Worm (Caenorhabditis elegans) whole organism, L3 larva: ENCODE data around the gene E02C12.10.

Experiments used
- aly-2 ChIP-seq: fragments of 150-350 bp; optimal IDR thresholded peaks from 2 replicates; lab custom pipeline; 2014; ENCODE audit warnings: missing biosample characterization, missing genetic modification characterization
- egl-27 ChIP-seq: sonication (generic microtip); optimal IDR thresholded peaks from 4 replicates; lab custom pipeline; 2017; ENCODE audit warnings: missing biosample characterization, missing genetic modification reagents, missing genetic modification characterization
- hmg-11 ChIP-seq: sonication (generic microtip); optimal IDR thresholded peaks from 2 replicates; lab custom pipeline; 2016; ENCODE audit warnings: missing genetic modification characterization, missing compliant biosample characterization
- lsy-12 ChIP-seq: sonication (generic microtip); optimal IDR thresholded peaks from 2 replicates; lab custom pipeline; 2016; ENCODE audit warnings: mild to moderate bottlenecking, missing genetic modification characterization, missing compliant biosample characterization
- mdl-1 ChIP-seq: fragments of 150-350 bp; optimal IDR thresholded peaks from 2 replicates; lab custom pipeline; 2014; ENCODE audit warnings: missing biosample characterization, missing genetic modification characterization
- nfya-1 ChIP-seq: sonication (generic microtip); optimal IDR thresholded peaks from 2 replicates; lab custom pipeline; 2017; ENCODE audit warnings: missing genetic modification characterization, mild to moderate bottlenecking, missing compliant biosample characterization, antibody characterized with exemption, moderate library complexity; ENCODE audit not compliant: insufficient read depth
- nhr-76 ChIP-seq: fragments of 150-350 bp; sonication (generic microtip); optimal IDR thresholded peaks from 5 replicates; lab custom pipeline; 2014; ENCODE audit warnings: missing biosample characterization, missing genetic modification characterization
- pha-4 ChIP-seq: fragments of 150-350 bp; optimal IDR thresholded peaks from 2 replicates; lab custom pipeline; 2014; ENCODE audit warnings: missing biosample characterization, missing genetic modification reagents, missing genetic modification characterization
- skn-1 ChIP-seq: fragments of 150-350 bp; optimal IDR thresholded peaks from 2 replicates; lab custom pipeline; 2014; ENCODE audit warnings: missing biosample characterization, missing genetic modification characterization
- unc-39 ChIP-seq: sonication (generic microtip); optimal IDR thresholded peaks from 4 replicates; lab custom pipeline; 2017; ENCODE audit warnings: missing biosample characterization, missing genetic modification characterization
- ztf-11 ChIP-seq: fragments of 150-350 bp; optimal IDR thresholded peaks from 2 replicates; lab custom pipeline; 2014; ENCODE audit warnings: missing biosample characterization, missing genetic modification characterization

DNA sequence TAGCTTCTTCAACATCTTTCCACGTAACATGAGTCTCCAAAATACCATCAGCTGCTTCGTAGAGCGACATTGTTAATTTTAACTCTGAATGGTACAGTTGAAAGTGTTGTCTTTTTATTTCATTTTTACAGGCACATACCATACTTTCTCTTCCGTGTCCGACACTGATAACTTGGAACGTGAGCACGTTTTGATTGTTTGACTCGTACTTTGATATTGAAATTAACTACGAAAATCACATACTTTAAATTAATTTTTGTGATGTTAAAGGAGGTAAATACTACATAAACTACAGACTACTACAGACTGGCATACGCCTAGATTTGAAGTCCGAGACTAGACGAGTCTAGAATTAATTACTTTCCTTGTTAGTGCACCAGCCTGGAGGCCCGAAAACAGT is at the start of gene E02C12.10:
- no peak for TF ChIP-seq pha-4 (tag; lab: Kevin White, UChicago)
- no peak for TF ChIP-seq ztf-11 (tag; lab: Kevin White, UChicago)
- TF ChIP-seq lsy-12 (tag; lab: Kevin White, UChicago) = no peak
- TF ChIP-seq skn-1 (tag; lab: Kevin White, UChicago) = no peak
- no peak for TF ChIP-seq aly-2
- TF ChIP-seq unc-39 (tag; lab: Kevin White, UChicago) = no peak
- TF ChIP-seq nhr-76 = no peak
- no peak for TF ChIP-seq nfya-1 (tag; lab: Kevin White, UChicago)
- TF ChIP-seq egl-27 (tag; lab: Kevin White, UChicago) = no peak
- TF ChIP-seq hmg-11 (tag; lab: Kevin White, UChicago) = no peak
- TF ChIP-seq mdl-1 (tag; lab: Kevin White, UChicago) = no peak
